Worm (Caenorhabditis elegans) whole organism, young adult: ENCODE measurements around the gene grk-1.
A peak's percentile ranks its signal among the peaks of the same experiment; 100 is the strongest.

Experiments used
- B0336.3 ChIP-seq: fragments of 200-800 bp; sonication (Bioruptor generic); IDR thresholded peaks from 2 replicates; pipeline ENCODE4 v1.3.6; 2022; ENCODE audit warnings: missing genetic modification characterization, missing compliant biosample characterization
- C06A6.2 ChIP-seq: fragments of 200-800 bp; sonication (Bioruptor generic); conservative IDR thresholded peaks from 2 replicates; pipeline ENCODE4 v1.3.6; 2022; ENCODE audit warnings: missing genetic modification characterization, missing compliant biosample characterization
- F22D6.2 ChIP-seq: sonication (generic microtip); optimal IDR thresholded peaks from 2 replicates; lab custom pipeline; 2016; ENCODE audit warnings: mild to moderate bottlenecking, missing genetic modification characterization, missing compliant biosample characterization
- F37B4.10 ChIP-seq: fragments of 200-800 bp; sonication (Bioruptor generic); IDR thresholded peaks from 2 replicates; pipeline ENCODE4 v1.3.6; 2022; ENCODE audit warnings: missing genetic modification characterization, missing compliant biosample characterization
- F55B11.4 ChIP-seq: sonication (generic microtip); optimal IDR thresholded peaks from 2 replicates; lab custom pipeline; 2016; ENCODE audit warnings: missing compliant biosample characterization, missing genetic modification characterization, borderline replicate concordance; ENCODE audit not compliant: insufficient read depth
- K11D2.4 ChIP-seq: fragments of 200-800 bp; sonication (Bioruptor generic); IDR thresholded peaks from 2 replicates; pipeline ENCODE4 v1.3.6; 2022; ENCODE audit warnings: missing genetic modification reagents, missing genetic modification characterization, missing compliant biosample characterization
- K12H6.12 ChIP-seq: fragments of 200-800 bp; sonication (Bioruptor generic); optimal IDR thresholded peaks from 2 replicates; lab custom pipeline; 2018; ENCODE audit warnings: mild to moderate bottlenecking, missing genetic modification characterization, missing compliant biosample characterization
- T26A5.8 ChIP-seq: sonication (generic microtip); optimal IDR thresholded peaks from 2 replicates; lab custom pipeline; 2016; ENCODE audit warnings: missing genetic modification characterization, missing compliant biosample characterization
- Y56A3A.18 ChIP-seq: fragments of 200-800 bp; sonication (Bioruptor generic); IDR thresholded peaks from 2 replicates; pipeline ENCODE4 v1.3.6; 2022; ENCODE audit warnings: missing genetic modification reagents, missing genetic modification characterization, missing compliant biosample characterization
- athp-1 ChIP-seq: sonication (generic microtip); optimal IDR thresholded peaks from 2 replicates; lab custom pipeline; 2017; ENCODE audit warnings: mild to moderate bottlenecking, missing genetic modification characterization, missing compliant biosample characterization
- attf-6 ChIP-seq: fragments of 200-800 bp; sonication (Bioruptor generic); IDR thresholded peaks from 2 replicates; pipeline ENCODE4 v1.3.6; 2022; ENCODE audit warnings: missing genetic modification reagents, missing genetic modification characterization, missing compliant biosample characterization
- bed-2 ChIP-seq: fragments of 200-800 bp; sonication (Bioruptor generic); IDR thresholded peaks from 2 replicates; pipeline ENCODE4 v1.3.6; 2022; ENCODE audit warnings: missing genetic modification reagents, missing genetic modification characterization, missing compliant biosample characterization
- ccch-3 ChIP-seq: fragments of 200-800 bp; sonication (Bioruptor generic); optimal IDR thresholded peaks from 2 replicates; lab custom pipeline; 2018; ENCODE audit warnings: mild to moderate bottlenecking, missing genetic modification characterization, missing compliant biosample characterization
- cebp-1 ChIP-seq, 2 experiments: fragments of 200-800 bp in 1 of 2; sonication (Bioruptor generic) in 1 of 2; sonication (generic microtip) in 1 of 2; IDR thresholded peaks in 1 of 2; optimal IDR thresholded peaks in 1 of 2; 2 replicates each; pipeline versions ENCODE4 v1.3.6 to Lab custom; 2017 to 2022; ENCODE audit warnings: missing compliant biosample characterization in 2 of 2, missing genetic modification characterization in 2 of 2, mild to moderate bottlenecking in 1 of 2, missing genetic modification reagents in 1 of 2, moderate library complexity in 1 of 2
- ceh-100 ChIP-seq: fragments of 200-800 bp; sonication (Bioruptor generic); IDR thresholded peaks from 2 replicates; pipeline ENCODE4 v1.3.6; 2022; ENCODE audit warnings: missing genetic modification reagents, missing genetic modification characterization, missing compliant biosample characterization
- ceh-27 ChIP-seq: fragments of 200-800 bp; sonication (Bioruptor generic); optimal IDR thresholded peaks from 2 replicates; lab custom pipeline; 2018; ENCODE audit warnings: mild to moderate bottlenecking, missing genetic modification characterization, moderate library complexity, missing compliant biosample characterization
- dox-1 ChIP-seq: fragments of 200-800 bp; sonication (Bioruptor generic); IDR thresholded peaks from 2 replicates; pipeline ENCODE4 v1.3.6; 2022; ENCODE audit warnings: missing genetic modification reagents, missing genetic modification characterization, missing compliant biosample characterization
- egl-18 ChIP-seq: fragments of 200-800 bp; sonication (Bioruptor generic); IDR thresholded peaks from 2 replicates; pipeline ENCODE4 v1.3.6; 2022; ENCODE audit warnings: missing genetic modification reagents, missing genetic modification characterization, missing compliant biosample characterization
- egrh-3 ChIP-seq: fragments of 200-800 bp; sonication (Bioruptor generic); IDR thresholded peaks from 2 replicates; pipeline ENCODE4 v1.3.6; 2022; ENCODE audit warnings: missing genetic modification reagents, missing genetic modification characterization, missing compliant biosample characterization
- ekl-4 ChIP-seq: fragments of 200-800 bp; sonication (Bioruptor generic); IDR thresholded peaks from 2 replicates; pipeline ENCODE4 v1.3.6; 2022; ENCODE audit warnings: missing genetic modification reagents, missing genetic modification characterization, missing compliant biosample characterization
- ets-4 ChIP-seq: fragments of 200-800 bp; sonication (Bioruptor generic); optimal IDR thresholded peaks from 2 replicates; lab custom pipeline; 2018; ENCODE audit warnings: mild to moderate bottlenecking, missing genetic modification characterization, missing compliant biosample characterization
- hlh-12 ChIP-seq: sonication (generic microtip); optimal IDR thresholded peaks from 2 replicates; lab custom pipeline; 2016; ENCODE audit warnings: missing genetic modification characterization, missing compliant biosample characterization
- hmg-1.2 ChIP-seq: fragments of 200-800 bp; sonication (Bioruptor generic); IDR thresholded peaks from 2 replicates; pipeline ENCODE4 v1.3.6; 2022; ENCODE audit warnings: missing genetic modification reagents, missing genetic modification characterization, missing compliant biosample characterization
- hmg-20 ChIP-seq: fragments of 200-800 bp; sonication (Bioruptor generic); IDR thresholded peaks from 2 replicates; pipeline ENCODE4 v1.3.6; 2022; ENCODE audit warnings: missing genetic modification reagents, missing genetic modification characterization, missing compliant biosample characterization
- hrde-1 ChIP-seq: sonication (generic microtip); optimal IDR thresholded peaks from 2 replicates; lab custom pipeline; 2016; ENCODE audit warnings: missing genetic modification characterization, mild to moderate bottlenecking, missing compliant biosample characterization, moderate library complexity, missing genotype, missing genetic modification reagents, borderline replicate concordance
- lin-26 ChIP-seq: fragments of 200-800 bp; sonication (Bioruptor generic); IDR thresholded peaks from 2 replicates; pipeline ENCODE4 v1.3.6; 2022; ENCODE audit warnings: missing genetic modification reagents, missing genetic modification characterization, missing compliant biosample characterization
- lin-40 ChIP-seq: sonication (generic microtip); optimal IDR thresholded peaks from 2 replicates; lab custom pipeline; 2016; ENCODE audit warnings: missing genetic modification characterization, mild to moderate bottlenecking, missing compliant biosample characterization, missing genotype, missing genetic modification reagents
- lin-54 ChIP-seq: fragments of 200-800 bp; sonication (Bioruptor generic); optimal IDR thresholded peaks from 2 replicates; lab custom pipeline; 2018; ENCODE audit warnings: mild to moderate bottlenecking, missing genetic modification characterization, missing compliant biosample characterization
- madf-3 ChIP-seq: fragments of 200-800 bp; sonication (Bioruptor generic); IDR thresholded peaks from 2 replicates; pipeline ENCODE4 v1.3.6; 2022; ENCODE audit warnings: missing genetic modification reagents, missing genetic modification characterization, missing compliant biosample characterization
- madf-6 ChIP-seq: fragments of 200-800 bp; sonication (Bioruptor generic); IDR thresholded peaks from 2 replicates; pipeline ENCODE4 v1.3.6; 2022; ENCODE audit warnings: missing genetic modification reagents, missing genetic modification characterization, missing compliant biosample characterization
- mcd-1 ChIP-seq: fragments of 200-800 bp; sonication (Bioruptor generic); IDR thresholded peaks from 2 replicates; pipeline ENCODE4 v1.3.6; 2022; ENCODE audit warnings: missing genetic modification reagents, missing genetic modification characterization, missing compliant biosample characterization
- mxl-1 ChIP-seq: sonication (generic microtip); optimal IDR thresholded peaks from 2 replicates; lab custom pipeline; 2016; ENCODE audit warnings: missing genetic modification characterization, missing compliant biosample characterization
- nhr-179 ChIP-seq: sonication (generic microtip); optimal IDR thresholded peaks from 2 replicates; lab custom pipeline; 2016; ENCODE audit warnings: mild to moderate bottlenecking, missing genetic modification characterization, missing compliant biosample characterization
- pbrm-1 ChIP-seq: fragments of 200-800 bp; sonication (Bioruptor generic); IDR thresholded peaks from 2 replicates; pipeline ENCODE4 v1.3.6; 2022; ENCODE audit warnings: missing genetic modification reagents, missing genetic modification characterization, missing compliant biosample characterization
- repo-1 ChIP-seq: sonication (generic microtip); optimal IDR thresholded peaks from 2 replicates; lab custom pipeline; 2017; ENCODE audit warnings: mild to moderate bottlenecking, missing genetic modification characterization, missing compliant biosample characterization
- snpc-1.3 ChIP-seq: sonication (generic microtip); optimal IDR thresholded peaks from 2 replicates; lab custom pipeline; 2017; ENCODE audit warnings: missing genetic modification characterization, mild to moderate bottlenecking, missing compliant biosample characterization, antibody characterized with exemption, moderate library complexity, missing genotype, missing genetic modification reagents; ENCODE audit not compliant: insufficient read depth
- sptf-2 ChIP-seq: fragments of 200-800 bp; sonication (Bioruptor generic); optimal IDR thresholded peaks from 2 replicates; lab custom pipeline; 2018; ENCODE audit warnings: mild to moderate bottlenecking, missing genetic modification characterization, missing compliant biosample characterization
- tbx-9 ChIP-seq: sonication (generic microtip); optimal IDR thresholded peaks from 2 replicates; lab custom pipeline; 2016; ENCODE audit warnings: borderline replicate concordance, missing genetic modification characterization, inconsistent platforms, missing compliant biosample characterization
- tlf-1 ChIP-seq: fragments of 200-800 bp; sonication (Bioruptor generic); optimal IDR thresholded peaks from 2 replicates; lab custom pipeline; 2018; ENCODE audit warnings: mild to moderate bottlenecking, missing genetic modification characterization, missing compliant biosample characterization
- unc-62 ChIP-seq: fragments of 150-350 bp; optimal IDR thresholded peaks from 2 replicates; lab custom pipeline; 2014; ENCODE audit warnings: missing biosample characterization, missing genetic modification reagents, missing genetic modification characterization
- ztf-18 ChIP-seq: sonication (generic microtip); optimal IDR thresholded peaks from 2 replicates; lab custom pipeline; 2016; ENCODE audit warnings: missing genotype, mild to moderate bottlenecking, missing genetic modification characterization, missing compliant biosample characterization
- ztf-22 ChIP-seq: fragments of 200-800 bp; sonication (Bioruptor generic); optimal IDR thresholded peaks from 2 replicates; lab custom pipeline; 2018; ENCODE audit warnings: mild to moderate bottlenecking, missing genetic modification characterization, moderate library complexity, missing compliant biosample characterization
- ztf-25 ChIP-seq: fragments of 200-800 bp; sonication (Bioruptor generic); IDR thresholded peaks from 2 replicates; pipeline ENCODE4 v1.3.6; 2022; ENCODE audit warnings: missing genetic modification reagents, missing genetic modification characterization, missing compliant biosample characterization
- ztf-26 ChIP-seq: sonication (generic microtip); optimal IDR thresholded peaks from 2 replicates; lab custom pipeline; 2017; ENCODE audit warnings: missing genetic modification characterization, missing compliant biosample characterization

The grk-1 gene

DNA sequence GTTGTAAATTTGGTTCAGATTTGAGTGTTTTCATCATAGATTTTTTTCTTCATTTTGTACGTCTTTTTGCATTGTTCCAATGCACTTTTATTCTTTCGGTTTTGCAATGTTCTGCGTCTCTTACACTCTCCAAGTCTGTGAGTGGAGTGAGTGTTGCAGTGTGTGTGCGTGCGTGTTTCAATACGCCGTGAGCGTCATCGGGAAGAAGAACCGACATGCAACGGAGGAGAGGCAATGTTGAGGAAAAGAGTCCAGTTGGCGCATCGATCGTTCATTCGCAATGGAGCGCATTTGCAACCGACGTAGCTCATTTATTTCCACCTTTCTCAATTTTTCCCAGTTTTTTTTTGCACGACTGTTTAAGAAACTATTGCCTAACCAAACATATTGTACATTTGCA, 40.4 kb downstream of the grk-1 start, which contains the start of gene ZC506.1 (continued):
- peak; percentile 84 for TF ChIP-seq hmg-1.2 (GFP tag; lab: Robert Waterston, UW)
- TF ChIP-seq dox-1 (GFP tag; lab: Robert Waterston, UW): peak; percentile 89
- TF ChIP-seq madf-3 (GFP tag; lab: Robert Waterston, UW): no peak
- peak; percentile 71 for TF ChIP-seq C06A6.2 (GFP tag; lab: Robert Waterston, UW)
- TF ChIP-seq tbx-9 (tag; lab: Kevin White, UChicago): no peak
- peak; percentile 94 for TF ChIP-seq ceh-27 (GFP tag; lab: Kevin White, UChicago)
- TF ChIP-seq nhr-179 (tag; lab: Kevin White, UChicago): no peak
- TF ChIP-seq cebp-1 (GFP tag; IDR thresholded peaks at IDR 0.05; lab: Robert Waterston, UW): peak; percentile 45; the same call in 1 of the 2 replicates
- TF ChIP-seq cebp-1 (tag; optimal IDR thresholded peaks at IDR 0.05; lab: Kevin White, UChicago): peak; percentile 92
- TF ChIP-seq mcd-1: peak; percentile 99
- TF ChIP-seq ekl-4 (GFP tag; lab: Robert Waterston, UW): peak; percentile 86
- no peak for TF ChIP-seq ztf-25
- TF ChIP-seq egrh-3 (GFP tag; lab: Robert Waterston, UW): peak; percentile 35; the same call in 1 of the 2 replicates
- TF ChIP-seq K12H6.12 (tag; lab: Kevin White, UChicago): peak; percentile 92
- TF ChIP-seq ztf-26 (tag; lab: Kevin White, UChicago): peak; percentile 87
- TF ChIP-seq Y56A3A.18 (GFP tag; lab: Robert Waterston, UW): 0 out of 2 replicates have a peak, but pooled peaks have one; percentile 60
- TF ChIP-seq athp-1 (tag; lab: Kevin White, UChicago): peak; percentile 80
- peak; percentile 90 for TF ChIP-seq pbrm-1 (GFP tag; lab: Robert Waterston, UW)
- no peak for TF ChIP-seq ccch-3
- peak; percentile 40 for TF ChIP-seq F22D6.2
- TF ChIP-seq sptf-2: no peak
- peak; percentile 60; the same call in 1 of the 2 replicates for TF ChIP-seq lin-26 (GFP tag; lab: Robert Waterston, UW)
- no peak for TF ChIP-seq hrde-1 (tag; lab: Kevin White, UChicago)
- no peak for TF ChIP-seq mxl-1 (tag; lab: Kevin White, UChicago)
- peak; percentile 60 for TF ChIP-seq ztf-18 (tag; lab: Kevin White, UChicago)
- peak; percentile 94 for TF ChIP-seq lin-40 (tag; lab: Kevin White, UChicago)
- peak; percentile 39 for TF ChIP-seq ztf-22 (GFP tag; lab: Kevin White, UChicago)
- TF ChIP-seq egl-18 (GFP tag; lab: Robert Waterston, UW): no peak
- peak; percentile 79 for TF ChIP-seq repo-1 (tag; lab: Kevin White, UChicago)

DNA sequence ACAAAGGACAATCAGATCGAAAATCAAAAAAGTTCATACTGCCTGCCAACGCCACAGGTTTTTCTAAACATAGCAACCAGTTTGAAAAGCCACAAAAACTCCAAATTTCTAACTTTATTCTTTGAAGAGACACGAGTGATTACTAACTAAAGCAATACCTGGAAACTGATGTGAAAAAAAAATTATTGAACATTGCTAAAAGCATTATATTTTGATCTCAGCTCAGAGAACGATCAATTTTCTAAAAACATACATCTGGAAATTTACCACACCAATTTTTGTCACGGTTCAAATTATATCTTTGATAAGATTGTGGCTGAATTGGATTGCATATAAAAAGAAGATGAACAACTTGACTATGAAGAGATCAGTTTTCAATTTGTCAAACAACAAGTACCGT, 41.6 kb downstream of the grk-1 start:
- TF ChIP-seq ceh-100 (no peak), attf-6 (GFP tag; lab: Robert Waterston, UW) (no peak), hmg-20 (GFP tag; lab: Robert Waterston, UW) (no peak), snpc-1.3 (tag; lab: Kevin White, UChicago) (no peak), B0336.3 (GFP tag; lab: Robert Waterston, UW) (no peak), lin-40 (tag; lab: Kevin White, UChicago) (no peak)

DNA sequence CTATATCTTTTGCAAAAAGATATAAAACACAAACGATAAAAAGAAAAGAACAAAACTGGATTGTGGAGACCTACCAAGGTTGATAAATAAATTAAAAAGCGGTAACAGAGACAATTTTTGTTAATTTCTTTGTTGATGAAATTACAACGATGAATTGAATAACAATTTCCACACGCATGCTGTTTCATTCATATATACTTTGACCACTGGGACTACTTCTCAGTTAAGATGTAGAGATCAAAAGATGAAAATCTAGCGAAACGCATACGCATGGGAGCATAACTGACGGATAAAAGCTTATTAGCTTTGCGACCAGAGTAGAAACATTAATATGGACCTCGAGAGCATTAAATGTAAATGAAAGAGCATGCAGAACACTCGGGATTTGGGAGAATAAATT, 43.0 kb downstream of the grk-1 start:
- TF ChIP-seq madf-6 (GFP tag; lab: Robert Waterston, UW) (no peak), nhr-179 (tag; lab: Kevin White, UChicago) (no peak), pbrm-1 (GFP tag; lab: Robert Waterston, UW) (no peak), tlf-1 (no peak), Y56A3A.18 (GFP tag; lab: Robert Waterston, UW) (no peak), hmg-1.2 (GFP tag; lab: Robert Waterston, UW) (no peak), unc-62 (no peak), F37B4.10 (no peak), egl-18 (GFP tag; lab: Robert Waterston, UW) (no peak), lin-54 (GFP tag; lab: Kevin White, UChicago) (no peak), F55B11.4 (tag; lab: Kevin White, UChicago) (no peak), mcd-1 (no peak), hlh-12 (no peak), bed-2 (no peak), F22D6.2 (no peak), ceh-27 (GFP tag; lab: Kevin White, UChicago) (no peak), athp-1 (tag; lab: Kevin White, UChicago) (no peak), T26A5.8 (tag; lab: Kevin White, UChicago) (no peak), ets-4 (GFP tag; lab: Kevin White, UChicago) (no peak), K11D2.4 (no peak)
